Worm (Caenorhabditis elegans): ENCODE results near the gene sru-1.

sru-1 gene

DNA sequence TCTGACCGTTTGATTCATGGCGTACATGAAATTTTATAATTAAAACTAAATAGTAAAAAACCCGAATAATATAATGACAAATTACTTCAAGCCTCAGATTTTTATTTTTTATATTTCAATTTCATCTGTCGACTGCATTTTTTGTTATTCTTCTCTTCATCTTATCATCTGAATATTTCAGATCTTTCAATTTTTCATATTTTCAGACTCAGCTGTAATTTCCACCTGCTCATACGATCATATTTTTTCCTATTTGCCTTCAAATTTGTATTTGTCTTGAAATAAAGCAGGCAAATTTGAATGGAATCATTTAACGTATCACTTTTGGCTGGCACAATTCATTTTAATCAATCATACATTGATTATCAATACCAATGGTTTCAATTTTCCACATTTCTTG is 9.7 kb downstream of the sru-1 start, which contains the start of gene sru-4:
Gene sru-4 (plus strand): TSS at position 301 of the 400 bp plus-strand sequence.
- TF ChIP-seq zag-1 (tag; optimal IDR thresholded peaks at IDR 0.05) (no peak), ZK546.5 (tag; optimal IDR thresholded peaks at IDR 0.05) (no peak), ztf-4 (tag; optimal IDR thresholded peaks at IDR 0.05) (no peak), fos-1 (tag; optimal IDR thresholded peaks at IDR 0.05) (no peak), eor-1 (tag; optimal IDR thresholded peaks at IDR 0.05) (no peak), hmg-11 (tag; optimal IDR thresholded peaks at IDR 0.05) (no peak), nhr-43 (tag; optimal IDR thresholded peaks at IDR 0.05; ENCODE audit: poor library complexity, severe bottlenecking) (no peak), pqm-1 (tag; optimal IDR thresholded peaks at IDR 0.05) (no peak), nfya-1 (tag; optimal IDR thresholded peaks at IDR 0.05; ENCODE audit: insufficient read depth) (no peak), nhr-237 (tag; optimal IDR thresholded peaks at IDR 0.05) (no peak), mml-1 (tag; optimal IDR thresholded peaks at IDR 0.05) (no peak), jun-1 (tag; optimal IDR thresholded peaks at IDR 0.05) (no peak), fkh-2 (tag; optimal IDR thresholded peaks at IDR 0.05) (no peak), elt-1 (tag; optimal IDR thresholded peaks at IDR 0.05) (no peak), elt-2 (tag; optimal IDR thresholded peaks at IDR 0.05) (no peak), fkh-10 (GFP tag; optimal IDR thresholded peaks at IDR 0.05) (no peak), nhr-67 (tag; optimal IDR thresholded peaks at IDR 0.05) (no peak), lin-39 (tag; optimal IDR thresholded peaks at IDR 0.05) (no peak), nhr-77 (tag; optimal IDR thresholded peaks at IDR 0.05) (no peak)

DNA sequence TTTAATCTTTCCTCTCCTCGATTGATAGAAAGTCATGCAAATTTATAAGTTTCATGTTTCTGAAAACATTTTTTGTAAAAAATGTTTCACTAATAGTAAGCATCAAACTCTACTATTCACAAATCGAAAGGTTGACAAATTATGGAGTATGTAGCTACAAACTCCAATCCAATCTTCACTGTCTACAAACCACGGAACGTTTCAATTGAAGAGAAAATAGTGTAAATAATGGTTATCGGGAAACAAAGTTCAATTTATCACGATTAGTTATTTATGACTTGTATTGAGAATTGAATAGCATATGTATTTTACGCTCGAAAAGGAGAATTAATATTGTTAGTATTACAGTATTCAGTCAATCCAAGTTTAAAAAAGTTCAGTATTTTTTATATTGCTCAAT is 11.2 kb downstream of the sru-1 start:
- TF ChIP-seq jun-1 (tag; optimal IDR thresholded peaks at IDR 0.05) (no peak), skn-1 (tag; optimal IDR thresholded peaks at IDR 0.05) (no peak), R02D3.7 (tag; optimal IDR thresholded peaks at IDR 0.05) (no peak), ceh-16 (tag; optimal IDR thresholded peaks at IDR 0.05) (no peak), lin-15B (tag; optimal IDR thresholded peaks at IDR 0.05) (no peak), tbx-2 (tag; optimal IDR thresholded peaks at IDR 0.05) (no peak), elt-3 (tag; optimal IDR thresholded peaks at IDR 0.05) (no peak), nfya-1 (tag; optimal IDR thresholded peaks at IDR 0.05; ENCODE audit: insufficient read depth) (no peak), fkh-2 (tag; optimal IDR thresholded peaks at IDR 0.05) (no peak)

DNA sequence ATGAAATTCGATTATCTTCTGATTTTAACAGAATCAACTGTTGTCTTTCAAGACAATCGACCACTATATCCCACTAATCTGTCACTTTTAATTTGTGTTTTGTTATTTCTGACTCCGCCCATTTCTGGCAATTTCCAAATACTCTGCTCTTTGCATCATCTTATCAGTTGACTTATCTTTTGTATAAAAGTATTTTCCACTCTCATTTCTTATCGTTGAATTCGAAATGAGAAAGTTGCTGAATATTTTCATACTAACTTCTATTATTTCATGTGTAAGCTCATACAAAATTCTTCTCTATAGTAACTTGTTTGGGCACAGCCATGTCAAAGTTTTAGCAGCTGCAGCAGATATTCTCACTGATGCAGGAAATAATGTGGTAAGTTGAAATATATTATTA is 11.7 kb downstream of the sru-1 start, which contains the start of gene ugt-21:
Gene ugt-21 (plus strand): TSS at position 212 of the 400 bp plus-strand sequence.
- TF ChIP-seq elt-2 (tag; optimal IDR thresholded peaks at IDR 0.05) (peak; percentile 52), nhr-28 (tag; optimal IDR thresholded peaks at IDR 0.05) (no peak)

DNA sequence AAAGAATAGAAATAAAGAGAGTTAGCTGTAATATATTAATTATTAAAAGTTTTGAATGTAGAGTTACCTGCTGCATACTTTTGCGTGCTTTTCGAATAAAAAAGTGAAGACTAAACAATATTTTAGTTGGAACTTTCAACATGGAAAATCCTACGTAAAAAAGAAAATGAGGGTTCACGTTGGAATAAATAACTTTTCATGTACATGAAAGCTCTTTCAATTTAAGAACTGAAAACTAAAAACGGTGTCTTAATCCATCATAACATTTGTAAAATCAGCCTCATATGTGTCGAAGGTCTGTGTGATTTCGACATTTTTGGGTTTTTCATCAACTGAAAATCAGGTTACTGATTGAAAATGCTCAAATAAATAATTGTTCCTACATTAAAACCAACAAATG is 17.8 kb downstream of the sru-1 start, which contains the start of gene ttr-9:
Gene ttr-9 (minus strand): TSS at position 101 of the 400 bp plus-strand sequence.
- TF ChIP-seq elt-2 (tag; optimal IDR thresholded peaks at IDR 0.05), result no peak
- TF ChIP-seq fkh-2 (tag; optimal IDR thresholded peaks at IDR 0.05), result no peak
- no peak for TF ChIP-seq nfya-1 (tag; optimal IDR thresholded peaks at IDR 0.05; ENCODE audit: insufficient read depth)
- no peak for TF ChIP-seq egl-5 (tag; optimal IDR thresholded peaks at IDR 0.05)
- TF ChIP-seq zag-1 (tag; optimal IDR thresholded peaks at IDR 0.05), result no peak
- no peak for TF ChIP-seq ztf-4 (tag; optimal IDR thresholded peaks at IDR 0.05)
- no peak for TF ChIP-seq pqm-1 (tag; optimal IDR thresholded peaks at IDR 0.05)
- no peak for TF ChIP-seq nhr-76 (tag; optimal IDR thresholded peaks at IDR 0.05)

DNA sequence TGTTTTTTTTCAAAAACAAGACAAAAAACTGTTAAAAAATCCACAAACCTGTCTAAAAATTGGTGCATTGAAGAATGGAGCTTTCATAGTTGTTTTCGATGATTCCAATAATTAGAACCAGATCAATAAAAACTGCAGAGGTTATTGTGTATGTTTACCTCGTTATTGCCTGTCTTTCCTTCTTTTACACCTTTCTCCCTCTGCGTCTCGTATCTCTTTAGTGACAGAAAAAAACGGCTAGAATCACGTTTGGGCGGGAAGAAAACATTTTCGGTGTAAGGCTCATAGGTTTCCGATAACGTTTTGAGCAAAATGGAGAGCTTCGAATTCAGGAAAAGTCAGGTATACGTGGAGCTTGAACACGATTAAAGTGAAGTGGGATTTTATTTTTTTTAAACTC is 20.2 kb downstream of the sru-1 start, which contains the start of gene ethe-1:
Gene ethe-1 (minus strand): TSS at position 150 of the 400 bp plus-strand sequence.
- TF ChIP-seq nhr-43 (tag; optimal IDR thresholded peaks at IDR 0.05; ENCODE audit: poor library complexity, severe bottlenecking), result no peak
- TF ChIP-seq ceh-16 (tag; optimal IDR thresholded peaks at IDR 0.05), result no peak
- no peak for TF ChIP-seq ceh-28 (tag; optimal IDR thresholded peaks at IDR 0.05)
- peak; percentile 21 for TF ChIP-seq elt-2 (tag; optimal IDR thresholded peaks at IDR 0.05)
- no peak for TF ChIP-seq nfya-1 (tag; optimal IDR thresholded peaks at IDR 0.05; ENCODE audit: insufficient read depth)
- no peak for TF ChIP-seq nhr-67 (tag; optimal IDR thresholded peaks at IDR 0.05)
- no peak for TF ChIP-seq lsy-12 (tag; optimal IDR thresholded peaks at IDR 0.05)
- no peak for TF ChIP-seq skn-1 (tag; optimal IDR thresholded peaks at IDR 0.05)
- no peak for TF ChIP-seq nhr-28 (tag; optimal IDR thresholded peaks at IDR 0.05)
- no peak for TF ChIP-seq hmg-11 (tag; optimal IDR thresholded peaks at IDR 0.05)
- TF ChIP-seq nhr-25 (tag; optimal IDR thresholded peaks at IDR 0.05), result peak; percentile 19
- no peak for TF ChIP-seq ceh-9 (tag; optimal IDR thresholded peaks at IDR 0.05)
- TF ChIP-seq ama-1 (optimal IDR thresholded peaks at IDR 0.05), result no peak
- peak; percentile 78 for TF ChIP-seq pha-4 (tag; optimal IDR thresholded peaks at IDR 0.05)
- no peak for TF ChIP-seq ceh-82 (tag; optimal IDR thresholded peaks at IDR 0.05)
- peak; percentile 44 for TF ChIP-seq snpc-4 (tag; optimal IDR thresholded peaks at IDR 0.05)
- TF ChIP-seq fkh-10 (GFP tag; optimal IDR thresholded peaks at IDR 0.05), result no peak

Data from whole organism, L3 larva.